Worm (Caenorhabditis elegans) whole organism, early embryonic: ENCODE measurements around the gene feh-1.
"Not testable (repeated sequence)": the region's sequence is repeated elsewhere in the genome, so short reads cannot be mapped to it uniquely, and the experiment has no call there.

Experiments used
- B0310.2 ChIP-seq: sonication (generic microtip); optimal IDR thresholded peaks from 2 replicates; lab custom pipeline; 2016; ENCODE audit warnings: mild to moderate bottlenecking, missing genetic modification characterization, missing compliant biosample characterization
- F13C5.2 ChIP-seq: sonication (generic microtip); optimal IDR thresholded peaks from 2 replicates; lab custom pipeline; 2017; ENCODE audit warnings: mild to moderate bottlenecking, missing genetic modification characterization, inconsistent platforms, missing compliant biosample characterization
- ama-1 ChIP-seq: fragments of 150-350 bp; optimal IDR thresholded peaks from 2 replicates; lab custom pipeline; 2014
- ets-7 ChIP-seq: sonication (generic microtip); optimal IDR thresholded peaks from 2 replicates; lab custom pipeline; 2016; ENCODE audit warnings: missing genotype, missing genetic modification characterization, missing compliant biosample characterization
- flt-1 ChIP-seq: fragments of 200-800 bp; sonication (Bioruptor generic); IDR thresholded peaks from 2 replicates; pipeline ENCODE4 v1.3.6; 2022; ENCODE audit warnings: missing genetic modification characterization, missing compliant biosample characterization
- tbx-11 ChIP-seq: fragments of 200-800 bp; sonication (Bioruptor generic); IDR thresholded peaks from 2 replicates; pipeline ENCODE4 v1.3.6; 2022; ENCODE audit warnings: missing genetic modification characterization, missing compliant biosample characterization
- tbx-37 ChIP-seq: fragments of 200-800 bp; sonication (Bioruptor generic); conservative IDR thresholded peaks from 2 replicates; pipeline ENCODE4 v1.3.6; 2022; ENCODE audit warnings: missing genetic modification reagents, missing genetic modification characterization, missing compliant biosample characterization

DNA sequence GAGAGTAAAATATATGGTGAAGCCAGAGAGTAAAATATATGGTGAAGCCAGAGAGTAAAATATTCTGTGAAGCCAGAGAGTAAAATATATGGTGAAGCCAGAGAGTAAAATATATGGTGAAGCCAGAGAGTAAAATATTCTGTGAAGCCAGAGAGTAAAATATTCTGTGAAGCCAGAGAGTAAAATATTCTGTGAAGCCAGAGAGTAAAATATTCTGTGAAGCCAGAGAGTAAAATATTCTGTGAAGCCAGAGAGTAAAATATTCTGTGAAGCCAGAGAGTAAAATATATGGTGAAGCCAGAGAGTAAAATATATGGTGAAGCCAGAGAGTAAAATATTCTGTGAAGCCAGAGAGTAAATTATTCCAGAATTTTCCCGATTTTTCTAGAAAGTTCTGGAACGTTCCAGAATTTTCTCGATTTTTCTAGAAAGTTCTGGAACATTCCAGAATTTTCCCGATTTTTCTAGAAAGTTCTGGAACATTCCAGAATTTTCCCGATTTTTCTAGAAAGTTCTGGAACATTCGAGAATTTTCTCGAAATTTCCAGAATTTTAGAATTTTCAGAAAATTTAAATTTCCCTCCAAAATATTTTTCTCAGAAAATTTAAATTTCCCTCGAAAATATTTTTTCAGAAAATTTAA, 48.2 kb upstream of the feh-1 start:
- not testable (repeated sequence) for TF ChIP-seq ama-1 (lab: Kevin White, UChicago); F13C5.2 (tag; lab: Kevin White, UChicago); tbx-11 (GFP tag; lab: Robert Waterston, UW); B0310.2 (tag; lab: Kevin White, UChicago); ets-7 (tag; lab: Kevin White, UChicago); tbx-37; flt-1 (GFP tag; lab: Robert Waterston, UW)
